Fruit fly (Drosophila melanogaster) whole organism, embryonic: ENCODE measurements around the gene CG5377.

Source experiments
- BtbVII ChIP-seq: fragments of 200-800 bp; sonication (Bioruptor generic); optimal IDR thresholded peaks from 3 replicates; lab custom pipeline; 2017; ENCODE audit warnings: missing biosample characterization, mild to moderate bottlenecking, missing genetic modification characterization
- Bteb2 ChIP-seq: fragments of 200-800 bp; sonication (Bioruptor generic); optimal IDR thresholded peaks from 2 replicates; lab custom pipeline; 2016; ENCODE audit warnings: missing biosample characterization, missing genetic modification characterization
- CG10366 ChIP-seq: fragments of 200-800 bp; sonication (Bioruptor generic); IDR thresholded peaks from 2 replicates; pipeline ENCODE4 v1.3.6; 2022; ENCODE audit warnings: missing biosample characterization, missing genetic modification characterization
- CG11696 ChIP-seq: fragments of 200-800 bp; sonication (Bioruptor generic); IDR thresholded peaks from 2 replicates; pipeline ENCODE4 v1.3.6; 2022; ENCODE audit warnings: missing biosample characterization, missing genetic modification characterization
- CG13123 ChIP-seq: fragments of 200-800 bp; sonication (Bioruptor generic); optimal IDR thresholded peaks from 2 replicates; lab custom pipeline; 2016; ENCODE audit warnings: missing biosample characterization, missing genetic modification characterization
- CG13624 ChIP-seq: fragments of 200-800 bp; sonication (Bioruptor generic); optimal IDR thresholded peaks from 2 replicates; lab custom pipeline; 2016; ENCODE audit warnings: missing biosample characterization, missing genetic modification characterization
- CG14860 ChIP-seq: fragments of 200-800 bp; sonication (Bioruptor generic); IDR thresholded peaks from 3 replicates; pipeline ENCODE4 v1.3.6; 2022; ENCODE audit warnings: missing biosample characterization, missing genetic modification characterization; ENCODE audit not compliant: partially characterized antibody
- CG1602 ChIP-seq: fragments of 200-800 bp; sonication (Bioruptor generic); optimal IDR thresholded peaks from 3 replicates; lab custom pipeline; 2016; ENCODE audit warnings: missing biosample characterization, missing genetic modification characterization
- CG2202 ChIP-seq: fragments of 200-800 bp; sonication (Bioruptor generic); optimal IDR thresholded peaks from 2 replicates; lab custom pipeline; 2018; ENCODE audit warnings: missing biosample characterization, mild to moderate bottlenecking, missing genetic modification characterization
- CG3407 ChIP-seq: fragments of 200-800 bp; sonication (Bioruptor generic); optimal IDR thresholded peaks from 2 replicates; lab custom pipeline; 2018; ENCODE audit warnings: missing biosample characterization, mild to moderate bottlenecking, missing genetic modification characterization
- CG4282 ChIP-seq: fragments of 200-800 bp; sonication (Bioruptor generic); optimal IDR thresholded peaks from 2 replicates; lab custom pipeline; 2016; ENCODE audit warnings: missing biosample characterization, missing genetic modification characterization
- CG4424 ChIP-seq: fragments of 200-800 bp; sonication (Bioruptor generic); optimal IDR thresholded peaks from 3 replicates; lab custom pipeline; 2016; ENCODE audit warnings: missing biosample characterization, missing genetic modification characterization
- CG5953 ChIP-seq: fragments of 200-800 bp; sonication (Bioruptor generic); IDR thresholded peaks from 2 replicates; pipeline ENCODE4 v1.3.6; 2022; ENCODE audit warnings: missing biosample characterization, missing genetic modification characterization
- CG6813 ChIP-seq: fragments of 200-800 bp; sonication (Bioruptor generic); optimal IDR thresholded peaks from 2 replicates; lab custom pipeline; 2017; ENCODE audit warnings: missing biosample characterization, missing genetic modification characterization, mild to moderate bottlenecking, moderate library complexity, missing genetic modification reagents
- CG6854 ChIP-seq: fragments of 200-800 bp; sonication (Bioruptor generic); optimal IDR thresholded peaks from 3 replicates; lab custom pipeline; 2017; ENCODE audit warnings: missing biosample characterization, mild to moderate bottlenecking, missing genetic modification characterization
- CG9817 ChIP-seq: fragments of 200-800 bp; sonication (Bioruptor generic); optimal IDR thresholded peaks from 2 replicates; lab custom pipeline; 2018; ENCODE audit warnings: missing biosample characterization, mild to moderate bottlenecking, missing genetic modification characterization, moderate library complexity
- CG9932 ChIP-seq: fragments of 200-800 bp; sonication (Bioruptor generic); IDR thresholded peaks from 2 replicates; pipeline ENCODE4 v1.3.6; 2022; ENCODE audit warnings: missing biosample characterization, missing genetic modification characterization
- Dref ChIP-seq: fragments of 200-800 bp; sonication (Bioruptor generic); IDR thresholded peaks from 2 replicates; pipeline ENCODE4 v1.3.6; 2022; ENCODE audit warnings: missing biosample characterization, missing genetic modification characterization
- E2f1 ChIP-seq: fragments of 200-800 bp; sonication (Bioruptor generic); IDR thresholded peaks from 2 replicates; pipeline ENCODE4 v1.3.6; 2022; ENCODE audit warnings: missing biosample characterization, missing genetic modification characterization
- Eip74EF ChIP-seq, 2 experiments: fragments of 200-800 bp in 1 of 2; fragments of >200 bp in 1 of 2; sonication (Bioruptor generic) in 1 of 2; optimal IDR thresholded peaks; 2 replicates each; lab custom pipeline; 2017 to 2019; ENCODE audit warnings: missing biosample characterization in 2 of 2, missing genetic modification characterization in 2 of 2, mild to moderate bottlenecking in 1 of 2, moderate library complexity in 1 of 2
- HHEX ChIP-seq: fragments of 200-800 bp; sonication (Bioruptor generic); optimal IDR thresholded peaks from 3 replicates; lab custom pipeline; 2017; ENCODE audit warnings: missing biosample characterization, mild to moderate bottlenecking, missing genetic modification characterization, missing genetic modification reagents
- Hey ChIP-seq: fragments of 200-800 bp; sonication (Bioruptor generic); optimal IDR thresholded peaks from 3 replicates; lab custom pipeline; 2018; ENCODE audit warnings: missing biosample characterization, mild to moderate bottlenecking, missing genetic modification characterization
- Lpt ChIP-seq: fragments of >200 bp; optimal IDR thresholded peaks from 2 replicates; lab custom pipeline; 2018; ENCODE audit warnings: missing biosample characterization, missing genetic modification characterization
- MESR4 ChIP-seq: fragments of 200-800 bp; sonication (Bioruptor generic); optimal IDR thresholded peaks from 2 replicates; lab custom pipeline; 2018; ENCODE audit warnings: missing biosample characterization, mild to moderate bottlenecking, missing genetic modification characterization, moderate library complexity
- NK7.1 ChIP-seq: fragments of 200-800 bp; sonication (Bioruptor generic); optimal IDR thresholded peaks from 3 replicates; lab custom pipeline; 2016; ENCODE audit warnings: missing biosample characterization, missing genetic modification characterization
- PHDP ChIP-seq: fragments of 200-800 bp; sonication (Bioruptor generic); optimal IDR thresholded peaks from 3 replicates; lab custom pipeline; 2018; ENCODE audit warnings: missing biosample characterization, mild to moderate bottlenecking, missing genetic modification characterization, moderate library complexity
- Vsx1 ChIP-seq: fragments of 200-800 bp; sonication (Bioruptor generic); optimal IDR thresholded peaks from 2 replicates; lab custom pipeline; 2017; ENCODE audit warnings: missing biosample characterization, mild to moderate bottlenecking, missing genetic modification characterization, missing genetic modification reagents
- Xbp1 ChIP-seq: fragments of 200-800 bp; sonication (Bioruptor generic); optimal IDR thresholded peaks from 3 replicates; lab custom pipeline; 2016; ENCODE audit warnings: missing biosample characterization, mild to moderate bottlenecking, missing genetic modification characterization
- ash1 ChIP-seq: fragments of 200-800 bp; sonication (Bioruptor generic); optimal IDR thresholded peaks from 2 replicates; lab custom pipeline; 2018; ENCODE audit warnings: missing biosample characterization, mild to moderate bottlenecking, missing genetic modification characterization
- bbx ChIP-seq: fragments of 200-800 bp; sonication (Bioruptor generic); IDR thresholded peaks from 2 replicates; pipeline ENCODE4 v1.3.6; 2022; ENCODE audit warnings: missing biosample characterization, missing genetic modification characterization; ENCODE audit not compliant: partially characterized antibody
- bigmax ChIP-seq: fragments of 200-800 bp; sonication (Bioruptor generic); optimal IDR thresholded peaks from 2 replicates; lab custom pipeline; 2018; ENCODE audit warnings: missing biosample characterization, mild to moderate bottlenecking, missing genetic modification characterization
- corto ChIP-seq: fragments of 200-800 bp; sonication (Bioruptor generic); optimal IDR thresholded peaks from 2 replicates; lab custom pipeline; 2016; ENCODE audit warnings: missing biosample characterization, mild to moderate bottlenecking, missing genetic modification characterization, moderate library complexity
- crc ChIP-seq: fragments of 200-800 bp; sonication (Bioruptor generic); optimal IDR thresholded peaks from 2 replicates; lab custom pipeline; 2016; ENCODE audit warnings: missing biosample characterization, missing genetic modification characterization
- da ChIP-seq: fragments of 200-800 bp; sonication (Bioruptor generic); optimal IDR thresholded peaks from 2 replicates; lab custom pipeline; 2016; ENCODE audit warnings: missing biosample characterization, missing genetic modification characterization
- en ChIP-seq: fragments of 200-800 bp; sonication (Bioruptor generic); optimal IDR thresholded peaks from 2 replicates; lab custom pipeline; 2016; ENCODE audit warnings: missing biosample characterization, missing genetic modification characterization
- eyg ChIP-seq: fragments of 200-800 bp; sonication (Bioruptor generic); optimal IDR thresholded peaks from 3 replicates; lab custom pipeline; 2016; ENCODE audit warnings: missing biosample characterization, missing genetic modification characterization
- gfzf ChIP-seq: fragments of 200-800 bp; sonication (Bioruptor generic); optimal IDR thresholded peaks from 2 replicates; lab custom pipeline; 2016; ENCODE audit warnings: missing biosample characterization, mild to moderate bottlenecking, missing genetic modification characterization, moderate library complexity
- her ChIP-seq: fragments of 200-800 bp; sonication (Bioruptor generic); optimal IDR thresholded peaks from 2 replicates; lab custom pipeline; 2016; ENCODE audit warnings: missing biosample characterization, missing genetic modification characterization
- klu ChIP-seq: fragments of 200-800 bp; sonication (Bioruptor generic); IDR thresholded peaks from 2 replicates; pipeline ENCODE4 v1.3.6; 2022; ENCODE audit warnings: missing biosample characterization, missing genetic modification characterization
- lola ChIP-seq, 3 experiments: fragments of >200 bp in 2 of 3; fragments of 200-800 bp in 1 of 3; sonication (Bioruptor generic) in 1 of 3; optimal IDR thresholded peaks; 2 replicates each; lab custom pipeline; 2017 to 2019; ENCODE audit warnings: missing biosample characterization in 3 of 3, missing genetic modification characterization in 3 of 3, mild to moderate bottlenecking in 1 of 3, moderate library complexity in 1 of 3
- odd ChIP-seq: fragments of 200-800 bp; sonication (Bioruptor generic); optimal IDR thresholded peaks from 2 replicates; lab custom pipeline; 2017; ENCODE audit warnings: missing biosample characterization, mild to moderate bottlenecking, missing genetic modification characterization
- sc ChIP-seq, 3 experiments: fragments of >200 bp in 2 of 3; fragments of 200-800 bp in 1 of 3; sonication (Bioruptor generic) in 1 of 3; optimal IDR thresholded peaks; 2 replicates in 2 of 3; 3 replicates in 1 of 3; lab custom pipeline; 2017; ENCODE audit warnings: mild to moderate bottlenecking in 1 of 3, missing biosample characterization in 1 of 3, missing genetic modification characterization in 1 of 3, missing genetic modification reagents in 1 of 3
- sens ChIP-seq: fragments of 200-800 bp; sonication (Bioruptor generic); peaks from one replicate; lab custom pipeline; 2016; ENCODE audit warnings: missing biosample characterization, missing genetic modification characterization
- stc ChIP-seq: fragments of 200-800 bp; sonication (Bioruptor generic); IDR thresholded peaks from 2 replicates; pipeline ENCODE4 v1.3.6; 2022; ENCODE audit warnings: missing biosample characterization, missing genetic modification characterization
- stwl ChIP-seq: fragments of 200-800 bp; sonication (Bioruptor generic); optimal IDR thresholded peaks from 3 replicates; lab custom pipeline; 2018; ENCODE audit warnings: missing biosample characterization, mild to moderate bottlenecking, missing genetic modification characterization, moderate library complexity
- vfl ChIP-seq: fragments of 200-800 bp; sonication (Bioruptor generic); optimal IDR thresholded peaks from 2 replicates; lab custom pipeline; 2016; ENCODE audit warnings: missing biosample characterization, missing genetic modification characterization
- vnd ChIP-seq: fragments of 200-800 bp; sonication (Bioruptor generic); IDR thresholded peaks from 3 replicates; pipeline ENCODE4 v1.3.6; 2022; ENCODE audit warnings: missing biosample characterization, missing genetic modification characterization; ENCODE audit not compliant: partially characterized antibody
- wor ChIP-seq: fragments of 200-800 bp; sonication (Bioruptor generic); IDR thresholded peaks from 2 replicates; pipeline ENCODE4 v1.3.6; 2022; ENCODE audit warnings: missing biosample characterization, missing genetic modification characterization
- z ChIP-seq: fragments of 200-800 bp; sonication (Bioruptor generic); IDR thresholded peaks from 3 replicates; pipeline ENCODE4 v1.3.6; 2022; ENCODE audit warnings: missing biosample characterization, missing genetic modification characterization

Gene CG5377

dm6 chr3R:22494523-22495309, 26.8 kb upstream of the CG5377 start (continued):
- TF ChIP-seq Dref (GFP tag; lab: Robert Waterston, UW), result no peak
- TF ChIP-seq CG9932, result no peak
- no peak for TF ChIP-seq sc (optimal IDR thresholded peaks at IDR 0.05; lab: Kevin White, UChicago)
- TF ChIP-seq sc (GFP tag; optimal IDR thresholded peaks at IDR 0.05; lab: Kevin White, UChicago), result no peak
- no peak for TF ChIP-seq CG2202 (tag; lab: Kevin White, UChicago)
- TF ChIP-seq stc (GFP tag; lab: Robert Waterston, UW), result no peak
- TF ChIP-seq CG11696 (GFP tag; lab: Robert Waterston, UW), result no peak
- TF ChIP-seq CG10366 (GFP tag; lab: Robert Waterston, UW), result no peak
- no peak for TF ChIP-seq Lpt
- no peak for TF ChIP-seq odd
- TF ChIP-seq MESR4 (GFP tag; lab: Kevin White, UChicago), result no peak
- no peak for TF ChIP-seq gfzf (GFP tag; lab: Kevin White, UChicago)
- TF ChIP-seq BtbVII (GFP tag; lab: Kevin White, UChicago), result peak; percentile 11
- no peak for TF ChIP-seq vfl (GFP tag; lab: Kevin White, UChicago)
- TF ChIP-seq CG1602 (GFP tag; lab: Kevin White, UChicago), result no peak
- no peak for TF ChIP-seq crc (GFP tag; lab: Kevin White, UChicago)
- TF ChIP-seq CG6854 (GFP tag; lab: Kevin White, UChicago), result peak; percentile 13
- TF ChIP-seq E2f1 (GFP tag; lab: Robert Waterston, UW), result 0 out of 2 replicates have a peak, but pooled peaks have one; percentile 30
- TF ChIP-seq corto (GFP tag; lab: Kevin White, UChicago), result no peak
- no peak for TF ChIP-seq stwl
- no peak for TF ChIP-seq CG13624 (GFP tag; lab: Kevin White, UChicago)
- TF ChIP-seq sens, result peak; percentile 90
- TF ChIP-seq Bteb2 (GFP tag; lab: Kevin White, UChicago), result no peak
- no peak for TF ChIP-seq eyg (GFP tag; lab: Kevin White, UChicago)
- TF ChIP-seq HHEX (GFP tag; lab: Kevin White, UChicago), result peak; percentile 23
- no peak for TF ChIP-seq PHDP (tag; lab: Kevin White, UChicago)
- no peak for TF ChIP-seq CG13123
- no peak for TF ChIP-seq klu (GFP tag; lab: Robert Waterston, UW)
- no peak for TF ChIP-seq NK7.1 (GFP tag; lab: Kevin White, UChicago)
- no peak for TF ChIP-seq Eip74EF (GFP tag; optimal IDR thresholded peaks at IDR 0.05; lab: Kevin White, UChicago)
- TF ChIP-seq z (GFP tag; lab: Robert Waterston, UW), result no peak
- TF ChIP-seq CG9817 (tag; lab: Kevin White, UChicago), result peak; percentile 36
- TF ChIP-seq CG3407 (GFP tag; lab: Kevin White, UChicago), result no peak
- TF ChIP-seq CG4424, result peak; percentile 54
- TF ChIP-seq en (GFP tag; lab: Kevin White, UChicago), result no peak
- TF ChIP-seq vnd, result no peak
- TF ChIP-seq da (GFP tag; lab: Kevin White, UChicago), result no peak
- no peak for TF ChIP-seq wor (GFP tag; lab: Robert Waterston, UW)
- no peak for TF ChIP-seq Hey (tag; lab: Kevin White, UChicago)
- TF ChIP-seq Xbp1 (GFP tag; lab: Kevin White, UChicago), result no peak
- TF ChIP-seq Vsx1, result no peak
- no peak for TF ChIP-seq CG5953 (GFP tag; lab: Robert Waterston, UW)
- TF ChIP-seq bigmax (GFP tag; lab: Kevin White, UChicago), result no peak
- no peak for TF ChIP-seq her (GFP tag; lab: Kevin White, UChicago)
- TF ChIP-seq CG6813 (GFP tag; lab: Kevin White, UChicago), result no peak
- TF ChIP-seq lola (GFP tag; optimal IDR thresholded peaks at IDR 0.05; lab: Kevin White, UChicago), result no peak
- TF ChIP-seq ash1 (GFP tag; lab: Kevin White, UChicago), result no peak
- no peak for TF ChIP-seq CG4282 (GFP tag; lab: Kevin White, UChicago)
- TF ChIP-seq bbx (GFP tag; lab: Robert Waterston, UW), result no peak
- no peak for TF ChIP-seq CG14860 (GFP tag; lab: Robert Waterston, UW)
